Worm (Caenorhabditis elegans) whole organism, late embryonic: ENCODE data around the gene rps-22.

Experiments used
- C08G9.2 ChIP-seq: sonication (generic microtip); optimal IDR thresholded peaks from 2 replicates; lab custom pipeline; 2016; ENCODE audit warnings: mild to moderate bottlenecking, missing genetic modification characterization, moderate library complexity, missing compliant biosample characterization
- C38D4.7 ChIP-seq: fragments of 200-800 bp; sonication (Bioruptor generic); optimal IDR thresholded peaks from 2 replicates; lab custom pipeline; 2018; ENCODE audit warnings: mild to moderate bottlenecking, missing genetic modification characterization, moderate library complexity, missing compliant biosample characterization
- K02D7.2 ChIP-seq: sonication (generic microtip); optimal IDR thresholded peaks from 2 replicates; lab custom pipeline; 2017; ENCODE audit warnings: mild to moderate bottlenecking, missing genetic modification characterization, missing compliant biosample characterization
- K09A11.1 ChIP-seq: sonication (generic microtip); optimal IDR thresholded peaks from 2 replicates; lab custom pipeline; 2017; ENCODE audit warnings: antibody characterized with exemption, mild to moderate bottlenecking, missing genetic modification characterization, missing compliant biosample characterization; ENCODE audit not compliant: insufficient read depth
- T23F11.4 ChIP-seq: fragments of 200-800 bp; sonication (Bioruptor generic); optimal IDR thresholded peaks from 2 replicates; lab custom pipeline; 2018; ENCODE audit warnings: mild to moderate bottlenecking, missing genetic modification characterization, missing compliant biosample characterization
- Y22D7AL.16 ChIP-seq: sonication (generic microtip); optimal IDR thresholded peaks from 2 replicates; lab custom pipeline; 2016; ENCODE audit warnings: missing genetic modification characterization, missing compliant biosample characterization
- ahr-1 ChIP-seq: sonication (generic microtip); optimal IDR thresholded peaks from 2 replicates; lab custom pipeline; 2016; ENCODE audit warnings: missing genetic modification characterization, missing compliant biosample characterization
- ama-1 ChIP-seq: fragments of 150-350 bp; optimal IDR thresholded peaks from 2 replicates; lab custom pipeline; 2014
- ceh-19 ChIP-seq: fragments of 200-800 bp; sonication (Bioruptor generic); optimal IDR thresholded peaks from 2 replicates; lab custom pipeline; 2018; ENCODE audit warnings: mild to moderate bottlenecking, missing genetic modification characterization, missing compliant biosample characterization
- ceh-2 ChIP-seq: sonication (generic microtip); optimal IDR thresholded peaks from 2 replicates; lab custom pipeline; 2016; ENCODE audit warnings: missing genotype, missing genetic modification characterization, missing compliant biosample characterization
- ceh-24 ChIP-seq: sonication (generic microtip); optimal IDR thresholded peaks from 2 replicates; lab custom pipeline; 2016; ENCODE audit warnings: mild to moderate bottlenecking, missing genetic modification characterization, missing compliant biosample characterization
- ceh-30 ChIP-seq: fragments of 150-350 bp; optimal IDR thresholded peaks from 2 replicates; lab custom pipeline; 2014; ENCODE audit warnings: missing biosample characterization, missing genetic modification characterization
- ceh-31 ChIP-seq: sonication (generic microtip); optimal IDR thresholded peaks from 2 replicates; lab custom pipeline; 2016; ENCODE audit warnings: missing genetic modification characterization, missing compliant biosample characterization
- ceh-45 ChIP-seq: fragments of 200-800 bp; sonication (Bioruptor generic); IDR thresholded peaks from 2 replicates; pipeline ENCODE4 v1.3.6; 2022; ENCODE audit warnings: missing genetic modification reagents, missing genetic modification characterization, missing compliant biosample characterization
- ceh-48 ChIP-seq: sonication (generic microtip); optimal IDR thresholded peaks from 2 replicates; lab custom pipeline; 2016; ENCODE audit warnings: missing genetic modification characterization, inconsistent platforms, missing compliant biosample characterization
- ceh-9 ChIP-seq: sonication (generic microtip); optimal IDR thresholded peaks from 2 replicates; lab custom pipeline; 2016; ENCODE audit warnings: mild to moderate bottlenecking, missing genetic modification characterization, inconsistent platforms, missing compliant biosample characterization
- che-1 ChIP-seq: sonication (generic microtip); optimal IDR thresholded peaks from 2 replicates; lab custom pipeline; 2016; ENCODE audit warnings: mild to moderate bottlenecking, missing genetic modification characterization, missing compliant biosample characterization
- dmd-4 ChIP-seq: sonication (generic microtip); optimal IDR thresholded peaks from 2 replicates; lab custom pipeline; 2016; ENCODE audit warnings: borderline replicate concordance, missing genetic modification characterization, missing compliant biosample characterization
- eyg-1 ChIP-seq: sonication (generic microtip); optimal IDR thresholded peaks from 2 replicates; lab custom pipeline; 2016; ENCODE audit warnings: missing genotype, missing genetic modification characterization, missing compliant biosample characterization
- fax-1 ChIP-seq: sonication (generic microtip); optimal IDR thresholded peaks from 2 replicates; lab custom pipeline; 2016; ENCODE audit warnings: missing genotype, missing genetic modification characterization, missing compliant biosample characterization
- fkh-6 ChIP-seq: sonication (generic microtip); optimal IDR thresholded peaks from 2 replicates; lab custom pipeline; 2016; ENCODE audit warnings: missing genetic modification characterization, missing compliant biosample characterization
- hlh-13 ChIP-seq: fragments of 200-800 bp; sonication (Bioruptor generic); optimal IDR thresholded peaks from 2 replicates; lab custom pipeline; 2018; ENCODE audit warnings: mild to moderate bottlenecking, missing genetic modification characterization, missing compliant biosample characterization
- hlh-15 ChIP-seq: sonication (generic microtip); optimal IDR thresholded peaks from 2 replicates; lab custom pipeline; 2016; ENCODE audit warnings: missing genetic modification characterization, missing compliant biosample characterization
- hlh-6 ChIP-seq: sonication (generic microtip); optimal IDR thresholded peaks from 2 replicates; lab custom pipeline; 2016; ENCODE audit warnings: missing genotype, missing genetic modification characterization, missing compliant biosample characterization
- lim-6 ChIP-seq: sonication (generic microtip); optimal IDR thresholded peaks from 2 replicates; lab custom pipeline; 2016; ENCODE audit warnings: missing genetic modification characterization, missing compliant biosample characterization
- lin-11 ChIP-seq: fragments of 200-800 bp; sonication (Bioruptor generic); optimal IDR thresholded peaks from 2 replicates; lab custom pipeline; 2018; ENCODE audit warnings: mild to moderate bottlenecking, missing genetic modification characterization, missing compliant biosample characterization
- madf-2 ChIP-seq: sonication (generic microtip); optimal IDR thresholded peaks from 2 replicates; lab custom pipeline; 2017; ENCODE audit warnings: missing genetic modification characterization, missing compliant biosample characterization
- mec-3 ChIP-seq: sonication (generic microtip); optimal IDR thresholded peaks from 2 replicates; lab custom pipeline; 2016; ENCODE audit warnings: borderline replicate concordance, missing genetic modification characterization, missing compliant biosample characterization
- nfya-1 ChIP-seq: sonication (generic microtip); optimal IDR thresholded peaks from 2 replicates; lab custom pipeline; 2017; ENCODE audit warnings: missing genetic modification characterization, mild to moderate bottlenecking, missing compliant biosample characterization, antibody characterized with exemption, moderate library complexity
- npax-4 ChIP-seq: sonication (generic microtip); optimal IDR thresholded peaks from 2 replicates; lab custom pipeline; 2016; ENCODE audit warnings: missing genetic modification characterization, missing compliant biosample characterization
- odd-2 ChIP-seq: sonication (generic microtip); optimal IDR thresholded peaks from 2 replicates; lab custom pipeline; 2017; ENCODE audit warnings: antibody characterized with exemption, mild to moderate bottlenecking, missing genetic modification characterization, missing compliant biosample characterization
- pat-9 ChIP-seq: fragments of 200-800 bp; sonication (Bioruptor generic); optimal IDR thresholded peaks from 2 replicates; lab custom pipeline; 2018; ENCODE audit warnings: mild to moderate bottlenecking, missing genetic modification characterization, moderate library complexity, missing compliant biosample characterization
- pax-1 ChIP-seq: fragments of 150-350 bp; optimal IDR thresholded peaks from 2 replicates; lab custom pipeline; 2014; ENCODE audit warnings: missing biosample characterization, missing genetic modification characterization
- pha-2 ChIP-seq: sonication (generic microtip); optimal IDR thresholded peaks from 2 replicates; lab custom pipeline; 2017; ENCODE audit warnings: mild to moderate bottlenecking, missing genetic modification characterization, missing compliant biosample characterization
- pha-4 ChIP-seq: fragments of 150-350 bp; optimal IDR thresholded peaks from 2 replicates; lab custom pipeline; 2018; ENCODE audit warnings: missing biosample characterization, missing genetic modification reagents, missing genetic modification characterization
- pqm-1 ChIP-seq: sonication (generic microtip); optimal IDR thresholded peaks from 2 replicates; lab custom pipeline; 2016; ENCODE audit warnings: missing genetic modification characterization, missing compliant biosample characterization
- pros-1 ChIP-seq: fragments of 150-350 bp; optimal IDR thresholded peaks from 2 replicates; lab custom pipeline; 2014; ENCODE audit warnings: missing biosample characterization, missing genetic modification reagents, missing genetic modification characterization
- sdc-2 ChIP-seq: sonication (generic microtip); optimal IDR thresholded peaks from 2 replicates; lab custom pipeline; 2016; ENCODE audit warnings: missing genotype, missing genetic modification characterization, missing compliant biosample characterization
- sox-2 ChIP-seq: fragments of 200-800 bp; sonication (Bioruptor generic); IDR thresholded peaks from 2 replicates; pipeline ENCODE4 v1.3.6; 2022; ENCODE audit warnings: missing genetic modification reagents, missing genetic modification characterization, missing compliant biosample characterization
- syd-9 ChIP-seq: sonication (generic microtip); optimal IDR thresholded peaks from 2 replicates; lab custom pipeline; 2016; ENCODE audit warnings: mild to moderate bottlenecking, missing genetic modification characterization, moderate library complexity, missing compliant biosample characterization
- tbx-2 ChIP-seq: sonication (generic microtip); optimal IDR thresholded peaks from 2 replicates; lab custom pipeline; 2016; ENCODE audit warnings: missing genetic modification characterization, missing compliant biosample characterization
- ttx-3 ChIP-seq: sonication (generic microtip); optimal IDR thresholded peaks from 2 replicates; lab custom pipeline; 2016; ENCODE audit warnings: missing genetic modification reagents, missing genetic modification characterization, missing compliant biosample characterization
- unc-3 ChIP-seq, 2 experiments: fragments of 200-800 bp in 1 of 2; sonication (Bioruptor generic) in 1 of 2; sonication (generic microtip) in 1 of 2; conservative IDR thresholded peaks in 1 of 2; optimal IDR thresholded peaks in 1 of 2; 2 replicates each; pipeline versions ENCODE4 v1.3.6 to Lab custom; 2016 to 2022; ENCODE audit warnings: missing compliant biosample characterization in 2 of 2, missing genetic modification characterization in 2 of 2, missing genetic modification reagents in 1 of 2
- unc-42 ChIP-seq: sonication (generic microtip); optimal IDR thresholded peaks from 2 replicates; lab custom pipeline; 2016; ENCODE audit warnings: missing genotype, missing genetic modification characterization, missing compliant biosample characterization
- unc-55 ChIP-seq: sonication (generic microtip); optimal IDR thresholded peaks from 2 replicates; lab custom pipeline; 2017; ENCODE audit warnings: missing biosample characterization, missing genetic modification reagents, missing genetic modification characterization
- unc-86 ChIP-seq: sonication (generic microtip); optimal IDR thresholded peaks from 2 replicates; lab custom pipeline; 2016; ENCODE audit warnings: missing genetic modification characterization, missing compliant biosample characterization
- zip-5 ChIP-seq: sonication (generic microtip); optimal IDR thresholded peaks from 2 replicates; lab custom pipeline; 2016; ENCODE audit warnings: missing genetic modification characterization, missing compliant biosample characterization
- ztf-16 ChIP-seq: sonication (generic microtip); optimal IDR thresholded peaks from 2 replicates; lab custom pipeline; 2017; ENCODE audit warnings: missing genetic modification characterization, missing compliant biosample characterization

Gene rps-22

DNA sequence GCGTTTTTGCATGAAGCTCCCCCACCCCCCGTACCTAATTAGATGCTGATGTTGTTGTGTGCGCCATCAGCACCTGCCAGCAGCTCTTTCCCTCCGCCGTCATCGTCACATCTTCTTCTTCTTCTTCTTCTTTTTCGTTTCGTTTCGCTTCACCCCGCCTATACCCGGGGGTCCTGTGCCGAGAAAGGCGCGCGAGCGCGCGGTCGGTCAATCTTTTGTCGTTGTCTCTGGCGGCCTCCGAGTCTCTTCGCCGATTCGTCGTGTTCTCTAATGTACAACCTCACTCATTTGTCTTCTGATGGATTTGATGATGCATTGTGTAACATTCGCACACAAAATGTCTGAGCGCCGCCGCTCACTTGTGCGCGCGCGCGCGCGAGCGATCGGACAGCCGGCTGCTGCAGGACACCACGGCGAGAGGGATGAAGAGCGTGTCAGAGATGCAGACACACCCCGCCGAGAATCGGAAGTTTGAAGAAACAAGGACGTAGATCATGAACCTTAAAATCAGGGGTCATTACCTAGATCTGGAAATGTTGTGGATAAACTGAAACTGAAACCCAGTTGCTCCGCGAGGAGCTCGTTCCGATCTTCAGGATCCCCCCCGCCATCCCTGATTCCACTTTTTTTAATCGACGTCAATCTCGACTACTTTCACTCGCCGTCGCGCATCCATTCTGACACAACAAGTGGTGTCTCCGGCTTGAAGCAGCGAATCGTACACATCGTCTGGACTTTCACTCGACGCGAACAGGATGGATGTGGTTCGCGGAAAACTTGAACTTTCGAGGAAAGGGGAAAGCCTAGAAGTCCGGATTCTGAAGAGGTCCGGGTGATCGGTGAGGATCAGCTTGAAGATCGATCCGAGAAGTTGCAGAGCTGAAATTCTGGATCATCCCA, 26.7 kb upstream of the rps-22 start (continued):
- TF ChIP-seq ceh-2 (tag; lab: Kevin White, UChicago): peak; percentile 74
- TF ChIP-seq ceh-48 (tag; lab: Kevin White, UChicago): no peak
- TF ChIP-seq pqm-1: no peak
- TF ChIP-seq ceh-31 (tag; lab: Kevin White, UChicago): peak; percentile 83
- TF ChIP-seq ceh-9 (tag; lab: Kevin White, UChicago): no peak
- no peak for TF ChIP-seq pax-1 (tag; lab: Kevin White, UChicago)
- no peak for TF ChIP-seq ama-1 (lab: Kevin White, UChicago)
- TF ChIP-seq Y22D7AL.16 (tag; lab: Kevin White, UChicago): no peak
- TF ChIP-seq zip-5: no peak
- no peak for TF ChIP-seq hlh-15 (tag; lab: Kevin White, UChicago)
- no peak for TF ChIP-seq pha-4 (tag; lab: Kevin White, UChicago)
- TF ChIP-seq madf-2 (tag; lab: Kevin White, UChicago): peak; percentile 14
- TF ChIP-seq pha-2: peak; percentile 66
- no peak for TF ChIP-seq lin-11 (tag; lab: Kevin White, UChicago)
- peak; percentile 25 for TF ChIP-seq T23F11.4 (GFP tag; lab: Kevin White, UChicago)
- peak; percentile 51 for TF ChIP-seq unc-42
- no peak for TF ChIP-seq C38D4.7 (GFP tag; lab: Kevin White, UChicago)
- no peak for TF ChIP-seq npax-4 (tag; lab: Kevin White, UChicago)
- peak; percentile 66 for TF ChIP-seq K09A11.1
- TF ChIP-seq hlh-6 (tag; lab: Kevin White, UChicago): no peak
- TF ChIP-seq sox-2 (GFP tag; lab: Robert Waterston, UW): no peak
- TF ChIP-seq ztf-16 (tag; lab: Kevin White, UChicago): peak; percentile 34
- no peak for TF ChIP-seq ceh-30
- TF ChIP-seq tbx-2 (tag; lab: Kevin White, UChicago): peak; percentile 93
- no peak for TF ChIP-seq hlh-13
- TF ChIP-seq ahr-1: no peak
- no peak for TF ChIP-seq unc-3 (GFP tag; conservative IDR thresholded peaks at IDR 0.05; lab: Robert Waterston, UW)
- peak; percentile 13 for TF ChIP-seq unc-3 (tag; optimal IDR thresholded peaks at IDR 0.05; lab: Kevin White, UChicago)
- TF ChIP-seq dmd-4 (tag; lab: Kevin White, UChicago): peak; percentile 87
- TF ChIP-seq syd-9 (tag; lab: Kevin White, UChicago): peak; percentile 54
- no peak for TF ChIP-seq mec-3 (tag; lab: Kevin White, UChicago)
- TF ChIP-seq ceh-19: peak; percentile 78
- no peak for TF ChIP-seq che-1 (tag; lab: Kevin White, UChicago)
- peak; percentile 6 for TF ChIP-seq ttx-3 (tag; lab: Kevin White, UChicago)
- TF ChIP-seq unc-55 (GFP tag; lab: Kevin White, UChicago): peak; percentile 99
- no peak for TF ChIP-seq odd-2 (tag; lab: Kevin White, UChicago)
- TF ChIP-seq fax-1 (tag; lab: Kevin White, UChicago): peak; percentile 7
- TF ChIP-seq lim-6 (tag; lab: Kevin White, UChicago): no peak
- TF ChIP-seq pat-9 (tag; lab: Kevin White, UChicago): peak; percentile 92
- TF ChIP-seq pros-1: peak; percentile 92
- TF ChIP-seq C08G9.2 (tag; lab: Kevin White, UChicago): peak; percentile 41
- peak; percentile 41 for TF ChIP-seq eyg-1 (tag; lab: Kevin White, UChicago)
- TF ChIP-seq fkh-6 (tag; lab: Kevin White, UChicago): no peak
- TF ChIP-seq ceh-45 (GFP tag; lab: Robert Waterston, UW): no peak
- no peak for TF ChIP-seq sdc-2 (tag; lab: Kevin White, UChicago)
- peak; percentile 62 for TF ChIP-seq unc-86 (tag; lab: Kevin White, UChicago)
- TF ChIP-seq K02D7.2 (tag; lab: Kevin White, UChicago): no peak
- TF ChIP-seq ceh-24 (tag; lab: Kevin White, UChicago): no peak
- peak; percentile 87 for TF ChIP-seq nfya-1
